Worm (Caenorhabditis elegans) whole organism, L4 larva: ENCODE data around the gene F18G5.6.

Experiments
- F10B5.3 ChIP-seq: sonication (generic microtip); optimal IDR thresholded peaks from 2 replicates; lab custom pipeline; 2016; ENCODE audit warnings: mild to moderate bottlenecking, missing genetic modification characterization, missing compliant biosample characterization
- F37D6.2 ChIP-seq: sonication (generic microtip); optimal IDR thresholded peaks from 2 replicates; lab custom pipeline; 2016; ENCODE audit warnings: mild to moderate bottlenecking, missing genetic modification characterization, missing compliant biosample characterization
- F44E2.7 ChIP-seq: fragments of 200-800 bp; sonication (Bioruptor generic); IDR thresholded peaks from 2 replicates; pipeline ENCODE4 v2.1.2; 2022; ENCODE audit warnings: missing genetic modification characterization, missing compliant biosample characterization
- F49E8.2 ChIP-seq: sonication (generic microtip); optimal IDR thresholded peaks from 2 replicates; lab custom pipeline; 2016; ENCODE audit warnings: missing compliant biosample characterization, mild to moderate bottlenecking, missing genetic modification characterization, borderline replicate concordance
- T26A8.4 ChIP-seq: fragments of 200-800 bp; sonication (Bioruptor generic); IDR thresholded peaks from 2 replicates; pipeline ENCODE4 v1.3.6; 2022; ENCODE audit warnings: missing genetic modification characterization, missing compliant biosample characterization
- aha-1 ChIP-seq: fragments of 150-350 bp; peaks from one replicate; lab custom pipeline; 2014; ENCODE audit warnings: missing biosample characterization, missing genetic modification characterization
- ama-1 ChIP-seq: fragments of 150-350 bp; optimal IDR thresholded peaks from 2 replicates; lab custom pipeline; 2014; ENCODE audit warnings: inconsistent platforms, mixed read lengths
- arid-1 ChIP-seq: fragments of 200-800 bp; sonication (Bioruptor generic); conservative IDR thresholded peaks from 2 replicates; pipeline ENCODE4 v1.3.6; 2022; ENCODE audit warnings: missing genetic modification reagents, missing genetic modification characterization, missing compliant biosample characterization
- ceh-32 ChIP-seq: sonication (generic microtip); optimal IDR thresholded peaks from 2 replicates; lab custom pipeline; 2016; ENCODE audit warnings: mild to moderate bottlenecking, missing genetic modification characterization, missing compliant biosample characterization; ENCODE audit not compliant: poor library complexity
- ceh-62 ChIP-seq: sonication (generic microtip); optimal IDR thresholded peaks from 2 replicates; lab custom pipeline; 2017; ENCODE audit warnings: missing biosample characterization, missing genetic modification characterization
- ceh-82 ChIP-seq: sonication (generic microtip); optimal IDR thresholded peaks from 2 replicates; lab custom pipeline; 2017; ENCODE audit warnings: missing biosample characterization, missing genetic modification characterization
- daf-16 ChIP-seq, 3 experiments: sonication (generic microtip); optimal IDR thresholded peaks; 2 replicates each; lab custom pipeline; 2016 to 2017; ENCODE audit warnings: missing genetic modification characterization in 3 of 3, missing genetic modification reagents in 3 of 3, mild to moderate bottlenecking in 2 of 3, missing compliant biosample characterization in 2 of 3, missing biosample characterization in 1 of 3, moderate library complexity in 1 of 3
- daf-8 ChIP-seq: fragments of 200-800 bp; sonication (Bioruptor generic); IDR thresholded peaks from 2 replicates; pipeline ENCODE4 v1.3.6; 2022; ENCODE audit warnings: missing genetic modification characterization, missing compliant biosample characterization
- dmd-6 ChIP-seq: fragments of 200-800 bp; sonication (Bioruptor generic); IDR thresholded peaks from 2 replicates; pipeline ENCODE4 v1.3.6; 2022; ENCODE audit warnings: missing genetic modification reagents, missing genetic modification characterization, missing compliant biosample characterization
- dmd-8 ChIP-seq: fragments of 200-800 bp; sonication (Bioruptor generic); IDR thresholded peaks from 2 replicates; pipeline ENCODE4 v1.3.6; 2022; ENCODE audit warnings: missing genetic modification characterization, missing compliant biosample characterization
- dmd-9 ChIP-seq: fragments of 200-800 bp; sonication (Bioruptor generic); IDR thresholded peaks from 2 replicates; pipeline ENCODE4 v1.3.6; 2022; ENCODE audit warnings: missing genetic modification reagents, missing genetic modification characterization, missing compliant biosample characterization
- duxl-1 ChIP-seq: sonication (generic microtip); optimal IDR thresholded peaks from 2 replicates; lab custom pipeline; 2016; ENCODE audit warnings: mild to moderate bottlenecking, missing genetic modification characterization, moderate library complexity, missing compliant biosample characterization; ENCODE audit not compliant: poor library complexity
- egl-43 ChIP-seq: fragments of 200-800 bp; sonication (Bioruptor generic); IDR thresholded peaks from 2 replicates; pipeline ENCODE4 v1.3.6; 2022; ENCODE audit warnings: missing genetic modification reagents, missing genetic modification characterization, missing compliant biosample characterization
- lim-7 ChIP-seq: fragments of 200-800 bp; sonication (Bioruptor generic); IDR thresholded peaks from 2 replicates; pipeline ENCODE4 v1.3.6; 2022; ENCODE audit warnings: missing genetic modification characterization, missing compliant biosample characterization
- lin-1 ChIP-seq: fragments of 200-800 bp; sonication (Bioruptor generic); IDR thresholded peaks from 2 replicates; pipeline ENCODE4 v1.3.6; 2022; ENCODE audit warnings: missing genetic modification reagents, missing genetic modification characterization, missing compliant biosample characterization
- lin-39 ChIP-seq: fragments of 150-350 bp; optimal IDR thresholded peaks from 2 replicates; lab custom pipeline; 2014; ENCODE audit warnings: missing biosample characterization, missing genetic modification reagents, missing genetic modification characterization
- madf-5 ChIP-seq, 2 experiments: fragments of 200-800 bp; sonication (Bioruptor generic); IDR thresholded peaks; 2 replicates each; pipeline ENCODE4 v1.3.6; 2022; ENCODE audit warnings: missing compliant biosample characterization in 2 of 2, missing genetic modification characterization in 2 of 2
- madf-9 ChIP-seq: fragments of 200-800 bp; sonication (Bioruptor generic); conservative IDR thresholded peaks from 2 replicates; pipeline ENCODE4 v1.3.6; 2022; ENCODE audit warnings: missing genetic modification reagents, missing genetic modification characterization, missing compliant biosample characterization
- mxl-3 ChIP-seq: fragments of 200-800 bp; sonication (Bioruptor generic); optimal IDR thresholded peaks from 2 replicates; lab custom pipeline; 2018; ENCODE audit warnings: mild to moderate bottlenecking, missing genetic modification characterization, missing compliant biosample characterization
- nhr-10 ChIP-seq: fragments of 150-350 bp; optimal IDR thresholded peaks from 2 replicates; lab custom pipeline; 2014; ENCODE audit warnings: missing biosample characterization, missing genetic modification characterization
- nhr-11 ChIP-seq: fragments of 150-350 bp; optimal IDR thresholded peaks from 2 replicates; lab custom pipeline; 2014; ENCODE audit warnings: missing biosample characterization, missing genetic modification characterization
- nhr-6 ChIP-seq: fragments of 150-350 bp; optimal IDR thresholded peaks from 2 replicates; lab custom pipeline; 2014; ENCODE audit warnings: missing biosample characterization, missing genetic modification characterization
- nhr-76 ChIP-seq: fragments of 150-350 bp; optimal IDR thresholded peaks from 2 replicates; lab custom pipeline; 2014; ENCODE audit warnings: missing biosample characterization, missing genetic modification characterization
- nhr-77 ChIP-seq: fragments of 150-350 bp; optimal IDR thresholded peaks from 2 replicates; lab custom pipeline; 2014; ENCODE audit warnings: missing biosample characterization, missing genetic modification characterization
- pha-4 ChIP-seq, 2 experiments: fragments of 150-350 bp in 1 of 2; fragments of 200-800 bp in 1 of 2; sonication (Bioruptor generic) in 1 of 2; IDR thresholded peaks in 1 of 2; optimal IDR thresholded peaks in 1 of 2; 2 replicates each; pipeline versions ENCODE4 v1.3.6 to Lab custom; 2014 to 2022; ENCODE audit warnings: missing genetic modification characterization in 2 of 2, missing genetic modification reagents in 2 of 2, missing biosample characterization in 1 of 2, missing compliant biosample characterization in 1 of 2
- skn-1 ChIP-seq: fragments of 150-350 bp; optimal IDR thresholded peaks from 2 replicates; lab custom pipeline; 2014; ENCODE audit warnings: missing biosample characterization, missing genetic modification characterization
- spr-1 ChIP-seq: sonication (generic microtip); optimal IDR thresholded peaks from 2 replicates; lab custom pipeline; 2016; ENCODE audit warnings: mild to moderate bottlenecking, missing genetic modification characterization, missing compliant biosample characterization
- tag-97 ChIP-seq: fragments of 200-800 bp; sonication (Bioruptor generic); IDR thresholded peaks from 2 replicates; pipeline ENCODE4 v1.3.6; 2022; ENCODE audit warnings: missing genetic modification characterization, missing compliant biosample characterization
- tra-1 ChIP-seq: fragments of 200-800 bp; sonication (Bioruptor generic); IDR thresholded peaks from 2 replicates; pipeline ENCODE4 v1.3.6; 2022; ENCODE audit warnings: missing genetic modification reagents, missing genetic modification characterization, missing compliant biosample characterization
- unc-62 ChIP-seq, 3 experiments: fragments of 150-350 bp in 1 of 3; sonication (generic microtip); optimal IDR thresholded peaks in 2 of 3; peaks in 1 of 3; 1 replicate in 1 of 3; 2 replicates in 2 of 3; lab custom pipeline; 2014 to 2017; ENCODE audit warnings: missing biosample characterization in 3 of 3, missing genetic modification characterization in 3 of 3, missing genetic modification reagents in 3 of 3, missing genotype in 1 of 3
- vab-7 ChIP-seq: fragments of 200-800 bp; sonication (Bioruptor generic); IDR thresholded peaks from 2 replicates; pipeline ENCODE4 v1.3.6; 2022; ENCODE audit warnings: missing genetic modification reagents, missing genetic modification characterization, missing compliant biosample characterization
- zfp-2 ChIP-seq: sonication (generic microtip); optimal IDR thresholded peaks from 2 replicates; lab custom pipeline; 2016; ENCODE audit warnings: mild to moderate bottlenecking, missing genetic modification characterization, missing compliant biosample characterization
- zfp-3 ChIP-seq: fragments of 200-800 bp; sonication (Bioruptor generic); conservative IDR thresholded peaks from 2 replicates; pipeline ENCODE4 v1.3.6; 2022; ENCODE audit warnings: missing genetic modification reagents, missing genetic modification characterization, missing compliant biosample characterization

Gene F18G5.6

DNA sequence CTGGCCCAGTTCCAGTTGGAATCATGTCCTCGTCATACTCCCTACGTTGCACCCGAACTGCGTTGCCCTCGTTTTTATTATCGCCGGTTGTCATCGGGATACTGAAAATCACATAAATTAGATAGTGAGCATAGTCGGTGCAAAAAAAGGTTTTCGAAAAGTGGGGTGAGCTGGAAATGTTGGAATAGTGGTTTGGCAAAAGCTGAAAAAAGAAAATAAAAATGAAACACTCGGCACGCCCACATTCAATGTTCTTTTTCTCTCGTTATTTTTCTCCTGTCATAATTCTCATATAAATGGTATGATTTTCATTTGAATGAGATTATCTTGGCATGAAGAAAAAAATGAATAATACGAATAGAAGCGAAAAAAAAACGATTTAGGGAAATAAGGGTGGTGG is at the start of gene F18G5.6:
F18G5.6 (minus strand) TSS at position 101 of the 400 bp plus-strand sequence.
- TF ChIP-seq lim-7 (GFP tag; lab: Robert Waterston, UW), result 0 out of 2 replicates have a peak, but pooled peaks have one; percentile 12
- TF ChIP-seq duxl-1 (tag; lab: Kevin White, UChicago), result no peak

DNA sequence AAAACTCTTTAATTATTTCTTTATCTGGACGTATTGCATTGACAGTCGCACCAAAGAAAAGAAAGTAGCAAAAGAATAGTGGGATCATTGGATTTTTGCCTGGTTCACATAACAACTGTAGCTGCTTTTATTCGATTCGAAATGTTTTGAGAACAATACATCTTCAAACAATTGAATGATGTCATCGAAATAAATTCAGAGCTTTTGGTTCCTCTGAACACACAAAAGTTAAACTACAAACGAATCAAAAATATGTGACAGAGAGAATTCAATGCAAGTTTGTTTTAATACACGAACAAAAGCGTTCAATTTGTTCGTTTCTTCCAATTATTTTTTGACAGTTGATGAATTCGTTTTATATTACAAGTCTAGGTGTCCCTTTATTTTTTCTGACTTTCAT is 47.1 kb upstream of the F18G5.6 start, which contains the start of gene H29C22.1:
H29C22.1 (minus strand) TSS at position 101 of the 400 bp plus-strand sequence.
- TF ChIP-seq nhr-11 (tag; lab: Kevin White, UChicago) (no peak), F49E8.2 (tag; lab: Kevin White, UChicago) (no peak), arid-1 (no peak), aha-1 (tag; lab: Kevin White, UChicago) (no peak), zfp-2 (tag; lab: Kevin White, UChicago) (no peak), vab-7 (no peak), nhr-6 (tag; lab: Kevin White, UChicago) (no peak), F10B5.3 (tag; lab: Kevin White, UChicago) (no peak), F37D6.2 (tag; lab: Kevin White, UChicago) (no peak), dmd-9 (GFP tag; lab: Robert Waterston, UW) (no peak), unc-62 (GFP tag; optimal IDR thresholded peaks at IDR 0.05 in 1 of 2; lab: Kevin White, UChicago) (no peak), unc-62 (tag; optimal IDR thresholded peaks at IDR 0.05; lab: Kevin White, UChicago) (no peak), mxl-3 (GFP tag; lab: Kevin White, UChicago) (no peak), pha-4 (GFP tag; IDR thresholded peaks at IDR 0.05; lab: Robert Waterston, UW) (no peak), pha-4 (tag; optimal IDR thresholded peaks at IDR 0.05; lab: Kevin White, UChicago) (no peak), tag-97 (no peak), madf-5 (GFP tag; IDR thresholded peaks at IDR 0.05; lab: Robert Waterston, UW) (no peak), T26A8.4 (GFP tag; lab: Robert Waterston, UW) (no peak), egl-43 (GFP tag; lab: Robert Waterston, UW) (no peak), lin-39 (tag; lab: Kevin White, UChicago) (no peak), tra-1 (GFP tag; lab: Robert Waterston, UW) (no peak), dmd-8 (no peak)

DNA sequence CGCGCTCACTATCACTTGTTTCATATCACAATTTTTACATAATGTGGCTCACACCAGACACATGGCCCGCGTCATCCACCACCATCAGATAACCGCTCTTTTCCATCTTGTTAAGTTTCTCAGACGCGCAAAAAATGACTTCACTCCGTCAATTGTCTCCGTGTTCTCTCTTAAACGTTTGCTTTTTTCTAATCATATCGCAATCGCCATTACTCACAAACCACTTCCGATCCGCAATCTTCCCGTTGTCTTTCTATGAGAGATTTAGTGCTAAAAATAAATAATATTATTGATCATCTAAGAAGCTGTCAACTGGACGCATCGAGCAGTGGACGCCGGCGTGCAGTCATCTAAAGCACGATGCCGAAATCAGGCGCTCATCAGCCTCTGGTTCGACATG is 39.3 kb upstream of the F18G5.6 start, which contains the start of gene tmc-2:
tmc-2 (plus strand) TSS at position 301 of the 400 bp plus-strand sequence.
- no peak for TF ChIP-seq ceh-32
- no peak for TF ChIP-seq ceh-82
- TF ChIP-seq nhr-77, result no peak
- TF ChIP-seq spr-1 (tag; lab: Kevin White, UChicago), result no peak
- TF ChIP-seq lin-1 (GFP tag; lab: Robert Waterston, UW), result no peak
- TF ChIP-seq F44E2.7, result no peak
- TF ChIP-seq nhr-76 (tag; lab: Kevin White, UChicago), result no peak
- TF ChIP-seq nhr-10, result no peak
- no peak for TF ChIP-seq madf-9 (GFP tag; lab: Robert Waterston, UW)
- TF ChIP-seq unc-62 (GFP tag; optimal IDR thresholded peaks at IDR 0.05 in 1 of 2; lab: Kevin White, UChicago), result no peak
- TF ChIP-seq unc-62 (tag; optimal IDR thresholded peaks at IDR 0.05; lab: Kevin White, UChicago), result no peak
- TF ChIP-seq skn-1 (tag; lab: Kevin White, UChicago), result no peak
- TF ChIP-seq daf-16 (GFP tag; optimal IDR thresholded peaks at IDR 0.05; lab: Kevin White, UChicago), result no peak
- TF ChIP-seq daf-16 (tag; optimal IDR thresholded peaks at IDR 0.05; lab: Kevin White, UChicago), result no peak
- TF ChIP-seq daf-8 (GFP tag; lab: Robert Waterston, UW), result no peak
- TF ChIP-seq zfp-3, result no peak
- TF ChIP-seq, all 104 proteins: peak for 0

DNA sequence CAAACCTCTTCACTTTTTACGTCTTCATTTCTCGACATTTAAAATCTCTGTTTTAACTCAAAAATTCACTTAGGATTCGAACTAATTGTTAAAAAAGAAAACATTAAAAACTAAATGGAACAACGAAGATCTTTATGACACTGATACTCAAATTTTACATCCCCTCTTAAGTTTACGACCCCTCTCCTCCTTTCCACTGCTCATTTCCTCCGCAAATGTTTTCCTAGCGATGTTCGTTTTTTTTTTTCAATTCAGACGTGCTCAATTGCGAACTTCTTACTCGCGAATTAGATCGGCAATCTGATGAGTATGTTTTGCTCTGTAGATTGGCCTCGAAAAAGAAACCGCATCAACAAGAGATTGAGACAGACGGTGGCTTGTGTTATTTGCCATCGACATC is 38.6 kb upstream of the F18G5.6 start:
- TF ChIP-seq ceh-62 (no peak), ama-1 (lab: Kevin White, UChicago) (no peak), dmd-6 (no peak), unc-62 (GFP tag; optimal IDR thresholded peaks at IDR 0.05 in 1 of 2; lab: Kevin White, UChicago) (peak in 1 of 2 experiments; percentile 95), unc-62 (tag; optimal IDR thresholded peaks at IDR 0.05; lab: Kevin White, UChicago) (no peak)
